Fruit fly (Drosophila melanogaster): Measurements from ENCODE around the gene cwo.

Gene cwo

dm6 chr3R:10370495-10370894 is 17.6 kb upstream of the cwo start:
- TF ChIP-seq noc (tag; optimal IDR thresholded peaks at IDR 0.05), result no peak

DNA sequence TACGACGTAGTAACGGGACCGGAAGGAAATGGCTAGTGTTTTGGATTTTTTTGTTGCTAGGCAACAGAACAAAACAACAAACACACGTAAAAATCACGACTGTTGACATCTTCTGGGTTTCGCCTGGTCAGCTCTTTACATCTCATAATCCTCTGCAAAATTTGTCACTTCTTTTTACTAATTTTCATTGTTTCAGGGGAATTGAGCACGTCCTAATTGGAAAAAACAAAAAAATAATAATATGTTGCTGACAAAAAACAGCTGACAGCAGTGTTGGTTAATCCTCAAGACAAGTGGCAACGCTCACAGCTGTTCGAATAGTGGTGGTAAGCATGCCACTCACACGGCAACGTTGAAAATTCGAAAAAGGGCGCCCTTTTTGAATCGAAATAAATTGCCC is 10.2 kb upstream of the cwo start, which contains the start of gene Rfx:
Gene Rfx (minus strand): TSS at position 220 of the 400 bp plus-strand sequence.
- peak; percentile 59 for TF ChIP-seq noc (tag; optimal IDR thresholded peaks at IDR 0.05)

DNA sequence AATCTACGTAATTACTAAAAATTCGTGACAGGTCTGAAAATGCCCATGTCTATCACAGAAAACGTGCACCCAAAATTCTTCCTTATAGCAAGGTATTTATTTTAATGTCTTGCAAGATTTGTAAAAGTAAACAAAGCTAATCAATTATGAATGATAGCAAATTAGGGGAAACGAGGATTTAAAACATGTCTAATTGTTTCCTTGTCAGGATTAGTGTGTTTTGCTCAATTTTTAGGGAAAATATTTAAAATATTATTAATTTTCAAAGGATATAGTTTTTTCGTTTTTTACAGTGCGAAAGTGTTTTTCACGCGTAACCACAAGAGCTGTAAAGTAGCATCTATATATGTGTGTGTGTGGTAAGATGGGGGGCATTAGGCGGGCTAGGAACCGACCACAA is 9.1 kb upstream of the cwo start:
- TF ChIP-seq noc (tag; optimal IDR thresholded peaks at IDR 0.05), result no peak

DNA sequence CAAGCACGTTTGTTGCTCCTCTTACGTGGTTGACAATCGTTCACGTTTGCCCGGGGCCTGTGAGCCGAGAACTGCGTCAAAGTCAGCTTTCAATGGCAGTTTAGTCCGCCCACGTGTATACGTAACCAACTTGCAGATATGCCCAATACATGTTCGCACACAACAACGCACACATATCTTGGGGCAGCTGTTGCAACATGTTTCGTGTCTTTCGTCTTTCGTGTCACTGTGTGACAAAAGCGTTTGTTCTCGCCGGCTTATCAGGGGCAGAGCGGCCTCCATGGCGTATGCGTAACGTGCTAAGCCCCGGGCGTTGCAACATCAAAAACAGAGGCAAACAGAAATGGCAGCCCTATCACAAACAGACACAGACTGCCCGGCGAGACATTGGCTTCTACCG is 8.6 kb upstream of the cwo start:
- no peak for TF ChIP-seq noc (tag; optimal IDR thresholded peaks at IDR 0.05)

DNA sequence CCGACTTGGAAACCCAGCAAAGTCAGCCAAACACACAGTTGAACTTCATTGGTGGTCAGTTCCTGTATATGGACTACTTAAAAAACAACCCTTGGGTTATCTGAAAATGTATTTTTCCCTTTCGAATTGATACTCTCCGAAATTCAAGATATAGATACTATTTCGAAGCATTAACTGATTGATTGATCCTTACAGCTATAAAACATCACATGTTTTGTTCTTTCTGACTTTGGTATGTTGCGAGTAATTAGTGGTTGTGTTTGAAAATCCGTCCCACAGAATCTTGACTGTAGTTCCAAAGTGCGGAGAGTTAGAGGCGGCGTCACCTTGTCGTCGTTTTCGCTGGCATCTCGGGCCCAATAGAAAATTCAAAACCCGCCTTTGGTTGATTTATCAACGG is 8.0 kb upstream of the cwo start:
- TF ChIP-seq noc (tag; optimal IDR thresholded peaks at IDR 0.05), result peak; percentile 39

dm6 chr3R:10389027-10389465 is 988 bp downstream of the cwo start:
- TF ChIP-seq noc (tag; optimal IDR thresholded peaks at IDR 0.05), result no peak

DNA sequence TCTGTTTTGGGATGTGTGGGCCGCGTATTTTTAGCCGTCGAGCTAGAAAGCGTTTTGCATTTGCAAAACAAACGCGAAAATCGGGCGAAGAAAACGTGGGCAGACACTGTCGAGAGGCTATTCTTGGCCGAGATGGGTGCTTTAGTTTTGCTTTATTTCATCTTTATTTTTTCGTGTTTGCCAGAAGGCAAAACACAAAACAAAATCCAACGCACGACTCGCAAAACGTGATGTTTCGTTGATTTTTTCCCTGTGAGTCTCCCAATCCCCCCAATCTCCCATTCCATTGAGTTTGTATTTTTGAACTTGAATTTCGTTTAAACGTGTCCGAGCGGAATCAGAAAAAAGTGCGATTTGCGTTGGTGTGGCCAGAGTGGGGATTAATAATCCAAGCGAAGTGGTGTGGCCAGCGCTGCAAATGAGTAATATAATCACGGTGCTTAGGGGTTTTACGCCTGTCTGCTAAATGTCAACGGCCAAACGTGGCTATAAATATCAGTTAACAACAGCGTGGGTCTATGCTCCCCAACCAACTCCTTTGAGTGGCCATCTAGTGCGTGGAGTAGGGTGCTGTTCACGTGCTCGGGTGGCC is 1.9 kb downstream of the cwo start:
- no peak for TF ChIP-seq noc (tag; optimal IDR thresholded peaks at IDR 0.05)

- TF ChIP-seq noc (tag; optimal IDR thresholded peaks at IDR 0.05), result peak; percentile 89
These were observed 2.9 kb downstream of the cwo start for dm6 chr3R:10390914-10391377.

DNA sequence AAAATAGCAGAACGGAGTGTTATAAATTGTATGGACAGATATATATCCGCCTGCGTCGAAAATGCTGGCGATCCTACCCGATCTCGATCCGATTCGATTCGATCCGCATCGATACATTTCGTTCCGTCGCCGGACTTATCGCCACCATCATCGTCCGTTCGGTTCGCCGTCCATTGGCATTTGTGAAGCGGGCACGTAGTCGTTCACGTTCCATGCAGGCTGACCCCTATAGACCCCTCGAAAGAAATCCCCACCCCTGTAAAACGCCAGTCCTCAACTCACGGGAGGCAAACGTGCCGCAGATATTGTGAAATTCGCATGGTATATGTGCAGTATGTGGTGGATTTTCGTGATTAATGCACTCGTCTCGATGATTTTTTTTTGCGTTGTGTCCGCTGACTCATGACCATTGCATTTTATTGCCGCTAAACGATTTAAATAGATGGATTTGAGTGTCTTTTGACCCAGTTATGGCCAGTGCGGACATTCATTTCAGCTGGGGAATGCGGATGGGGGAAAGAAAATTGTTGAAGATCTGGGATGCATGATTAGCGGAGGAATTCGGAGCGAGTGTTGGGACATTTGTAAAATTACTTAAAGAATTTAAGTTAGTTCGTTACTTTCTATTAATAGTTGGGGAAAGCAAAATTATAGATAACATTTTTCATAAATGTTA is 3.9 kb downstream of the cwo start:
- no peak for TF ChIP-seq noc (tag; optimal IDR thresholded peaks at IDR 0.05)

- TF ChIP-seq noc (tag; optimal IDR thresholded peaks at IDR 0.05), result no peak
These were observed 4.5 kb downstream of the cwo start for dm6 chr3R:10392539-10392919.

- no peak for TF ChIP-seq noc (tag; optimal IDR thresholded peaks at IDR 0.05)
These were observed 5.1 kb downstream of the cwo start for dm6 chr3R:10393020-10393653.

DNA sequence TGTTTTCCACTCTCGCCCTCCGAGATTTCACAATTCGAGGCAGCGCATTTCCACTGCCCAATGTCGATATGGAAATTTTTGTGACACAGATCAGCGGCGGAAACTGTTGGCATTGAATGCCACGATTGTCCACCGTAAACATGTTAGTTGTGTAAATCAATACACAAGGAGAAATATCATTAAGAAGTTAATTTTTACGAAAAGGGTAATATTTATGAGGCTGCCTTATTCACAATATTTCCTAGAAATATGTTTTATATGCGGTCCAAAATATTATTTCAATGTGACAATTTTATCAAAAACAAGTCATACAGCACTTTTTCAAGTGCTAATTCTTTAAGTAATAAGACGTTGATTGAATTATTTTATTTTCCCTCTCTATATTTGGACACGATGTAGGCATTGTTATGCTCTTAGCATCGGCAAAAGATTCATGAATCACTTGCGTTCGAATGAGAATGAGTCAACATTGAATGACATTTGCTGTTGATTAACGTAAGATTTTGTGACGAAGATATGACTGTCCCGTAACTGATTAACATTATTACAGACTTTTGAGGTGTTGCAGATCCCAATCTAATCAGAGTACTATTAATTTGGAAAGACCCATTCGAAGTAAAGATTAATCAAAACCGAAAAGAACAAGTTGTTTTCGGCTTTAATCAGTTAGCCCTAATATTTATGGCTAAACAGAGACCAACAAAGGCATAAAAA is 5.8 kb downstream of the cwo start:
- no peak for TF ChIP-seq noc (tag; optimal IDR thresholded peaks at IDR 0.05)

- TF ChIP-seq noc (tag; optimal IDR thresholded peaks at IDR 0.05), result peak; percentile 13
These were observed 6.3 kb downstream of the cwo start for dm6 chr3R:10394368-10394770.

DNA sequence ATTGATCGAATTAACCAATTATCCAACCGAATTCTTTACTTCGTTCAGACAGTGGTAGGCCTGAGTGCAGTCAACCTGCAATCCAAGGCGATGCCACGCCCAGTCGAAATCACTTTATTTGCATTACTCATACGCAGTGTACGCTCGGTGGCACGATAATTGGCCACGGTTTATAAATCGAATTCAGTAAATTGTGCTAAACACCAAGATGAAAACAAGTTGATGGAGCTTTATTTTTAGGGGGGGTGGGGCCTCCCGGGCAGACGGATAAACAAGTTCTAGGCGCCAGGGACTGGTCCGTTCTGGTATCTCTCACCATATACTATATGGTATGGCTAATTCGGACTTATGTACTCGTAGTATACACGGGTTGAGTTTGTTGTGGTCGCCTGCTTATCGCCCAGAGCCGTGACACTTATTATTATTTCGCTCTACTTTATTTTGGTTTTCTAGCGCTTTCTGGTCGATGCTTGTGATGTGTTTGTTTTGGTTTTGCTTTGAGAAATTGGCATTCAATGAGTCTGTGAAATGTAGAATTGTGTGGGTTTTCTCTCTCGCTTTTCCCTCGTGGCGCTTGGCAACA is 7.3 kb downstream of the cwo start:
- TF ChIP-seq noc (tag; optimal IDR thresholded peaks at IDR 0.05), result no peak

- no peak for TF ChIP-seq noc (tag; optimal IDR thresholded peaks at IDR 0.05)
These were observed 12.7 kb downstream of the cwo start, which contains the start of gene mthl11 for dm6 chr3R:10400732-10401131. Gene mthl11 (plus strand): TSS chr3R:10401032.

- TF ChIP-seq noc (tag; optimal IDR thresholded peaks at IDR 0.05), result no peak
These were observed 15.9 kb downstream of the cwo start for dm6 chr3R:10403940-10404339.

Measured in whole organism, larva.